Worm (Caenorhabditis elegans) whole organism, L3 larva: Measurements from ENCODE around the gene E02C12.12.
A peak's percentile ranks its signal among the peaks of the same experiment; 100 is the strongest.

ENCODE experiments used
- R02D3.7 ChIP-seq: fragments of 150-350 bp; optimal IDR thresholded peaks from 2 replicates; lab custom pipeline; 2014; ENCODE audit warnings: missing biosample characterization, missing genetic modification characterization
- ZK546.5 ChIP-seq: sonication (generic microtip); optimal IDR thresholded peaks from 2 replicates; lab custom pipeline; 2017; ENCODE audit warnings: missing biosample characterization, missing genetic modification characterization
- aly-2 ChIP-seq: fragments of 150-350 bp; optimal IDR thresholded peaks from 2 replicates; lab custom pipeline; 2014; ENCODE audit warnings: missing biosample characterization, missing genetic modification characterization
- ama-1 ChIP-seq: fragments of 150-350 bp; optimal IDR thresholded peaks from 2 replicates; lab custom pipeline; 2018
- ceh-16 ChIP-seq: sonication (generic microtip); optimal IDR thresholded peaks from 2 replicates; lab custom pipeline; 2017; ENCODE audit warnings: missing biosample characterization, missing genetic modification characterization
- ceh-28 ChIP-seq: fragments of 150-350 bp; optimal IDR thresholded peaks from 2 replicates; lab custom pipeline; 2014; ENCODE audit warnings: missing biosample characterization, missing genetic modification reagents, missing genetic modification characterization
- ceh-82 ChIP-seq: fragments of 150-350 bp; optimal IDR thresholded peaks from 2 replicates; lab custom pipeline; 2014; ENCODE audit warnings: missing biosample characterization, missing genetic modification characterization
- ceh-9 ChIP-seq: sonication (generic microtip); optimal IDR thresholded peaks from 2 replicates; lab custom pipeline; 2018; ENCODE audit warnings: missing biosample characterization, missing genetic modification characterization
- daf-12 ChIP-seq: fragments of 150-350 bp; optimal IDR thresholded peaks from 2 replicates; lab custom pipeline; 2014; ENCODE audit warnings: missing biosample characterization, missing genetic modification reagents, missing genetic modification characterization
- egl-27 ChIP-seq: sonication (generic microtip); optimal IDR thresholded peaks from 4 replicates; lab custom pipeline; 2017; ENCODE audit warnings: missing biosample characterization, missing genetic modification reagents, missing genetic modification characterization
- egl-5 ChIP-seq: fragments of 150-350 bp; optimal IDR thresholded peaks from 2 replicates; lab custom pipeline; 2017; ENCODE audit warnings: missing biosample characterization, missing genetic modification reagents, missing genetic modification characterization, inconsistent platforms
- elt-1 ChIP-seq: fragments of 150-350 bp; optimal IDR thresholded peaks from 2 replicates; lab custom pipeline; 2014; ENCODE audit warnings: missing biosample characterization, missing genetic modification characterization
- elt-2 ChIP-seq: sonication (generic microtip); optimal IDR thresholded peaks from 2 replicates; lab custom pipeline; 2016; ENCODE audit warnings: missing genetic modification reagents, mild to moderate bottlenecking, missing genetic modification characterization, missing compliant biosample characterization
- elt-3 ChIP-seq, 3 experiments: fragments of 150-350 bp in 1 of 3; sonication (generic microtip) in 2 of 3; optimal IDR thresholded peaks; 2 replicates in 2 of 3; 4 replicates in 1 of 3; lab custom pipeline; 2014 to 2017; ENCODE audit warnings: missing biosample characterization in 3 of 3, missing genetic modification characterization in 3 of 3
- fkh-10 ChIP-seq: sonication (generic microtip); optimal IDR thresholded peaks from 2 replicates; lab custom pipeline; 2017; ENCODE audit warnings: missing biosample characterization, missing genetic modification reagents, missing genetic modification characterization
- fkh-2 ChIP-seq: fragments of 150-350 bp; optimal IDR thresholded peaks from 2 replicates; lab custom pipeline; 2014; ENCODE audit warnings: missing biosample characterization, missing genetic modification reagents, missing genetic modification characterization
- fos-1 ChIP-seq: fragments of 150-350 bp; optimal IDR thresholded peaks from 2 replicates; lab custom pipeline; 2014; ENCODE audit warnings: missing biosample characterization, missing genetic modification characterization
- hmg-11 ChIP-seq: sonication (generic microtip); optimal IDR thresholded peaks from 2 replicates; lab custom pipeline; 2016; ENCODE audit warnings: missing genetic modification characterization, missing compliant biosample characterization
- jun-1 ChIP-seq: fragments of 150-350 bp; optimal IDR thresholded peaks from 2 replicates; lab custom pipeline; 2014; ENCODE audit warnings: missing biosample characterization, missing genetic modification reagents, missing genetic modification characterization
- lin-15B ChIP-seq: fragments of 150-350 bp; optimal IDR thresholded peaks from 2 replicates; lab custom pipeline; 2014; ENCODE audit warnings: missing biosample characterization, missing genetic modification characterization
- lin-39 ChIP-seq: fragments of 150-350 bp; optimal IDR thresholded peaks from 2 replicates; lab custom pipeline; 2018; ENCODE audit warnings: missing biosample characterization, missing genetic modification reagents, missing genetic modification characterization
- nfya-1 ChIP-seq: sonication (generic microtip); optimal IDR thresholded peaks from 2 replicates; lab custom pipeline; 2017; ENCODE audit warnings: missing genetic modification characterization, mild to moderate bottlenecking, missing compliant biosample characterization, antibody characterized with exemption, moderate library complexity; ENCODE audit not compliant: insufficient read depth
- nhr-11 ChIP-seq: fragments of 150-350 bp; optimal IDR thresholded peaks from 2 replicates; lab custom pipeline; 2014; ENCODE audit warnings: missing biosample characterization, missing genetic modification characterization
- nhr-12 ChIP-seq: fragments of 150-350 bp; optimal IDR thresholded peaks from 2 replicates; lab custom pipeline; 2014; ENCODE audit warnings: missing biosample characterization, missing genetic modification characterization
- nhr-23 ChIP-seq: fragments of 150-350 bp; optimal IDR thresholded peaks from 2 replicates; lab custom pipeline; 2014; ENCODE audit warnings: missing biosample characterization, missing genetic modification reagents, missing genetic modification characterization
- nhr-237 ChIP-seq: fragments of 150-350 bp; optimal IDR thresholded peaks from 2 replicates; lab custom pipeline; 2014; ENCODE audit warnings: missing biosample characterization, missing genetic modification characterization
- nhr-25 ChIP-seq: sonication (generic microtip); optimal IDR thresholded peaks from 2 replicates; lab custom pipeline; 2017; ENCODE audit warnings: missing biosample characterization, missing genetic modification characterization
- nhr-28 ChIP-seq: fragments of 150-350 bp; optimal IDR thresholded peaks from 2 replicates; lab custom pipeline; 2014; ENCODE audit warnings: missing biosample characterization, missing genetic modification characterization
- nhr-43 ChIP-seq: sonication (generic microtip); optimal IDR thresholded peaks from 2 replicates; lab custom pipeline; 2016; ENCODE audit warnings: mild to moderate bottlenecking, missing genetic modification characterization, missing compliant biosample characterization; ENCODE audit not compliant: poor library complexity, severe bottlenecking
- nhr-67 ChIP-seq: fragments of 150-350 bp; optimal IDR thresholded peaks from 2 replicates; lab custom pipeline; 2014; ENCODE audit warnings: missing biosample characterization, missing genetic modification characterization
- nhr-77 ChIP-seq: fragments of 150-350 bp; optimal IDR thresholded peaks from 2 replicates; lab custom pipeline; 2014; ENCODE audit warnings: missing biosample characterization, missing genetic modification characterization
- pha-4 ChIP-seq: fragments of 150-350 bp; optimal IDR thresholded peaks from 2 replicates; lab custom pipeline; 2014; ENCODE audit warnings: missing biosample characterization, missing genetic modification reagents, missing genetic modification characterization
- pqm-1 ChIP-seq: fragments of 150-350 bp; optimal IDR thresholded peaks from 2 replicates; lab custom pipeline; 2017; ENCODE audit warnings: missing biosample characterization, missing genetic modification characterization, inconsistent platforms
- sea-2 ChIP-seq: fragments of 150-350 bp; sonication (generic microtip); optimal IDR thresholded peaks from 4 replicates; lab custom pipeline; 2014; ENCODE audit warnings: missing biosample characterization, missing genetic modification reagents, missing genetic modification characterization
- skn-1 ChIP-seq: fragments of 150-350 bp; optimal IDR thresholded peaks from 2 replicates; lab custom pipeline; 2014; ENCODE audit warnings: missing biosample characterization, missing genetic modification characterization
- snpc-4 ChIP-seq: fragments of 150-350 bp; optimal IDR thresholded peaks from 2 replicates; lab custom pipeline; 2014; ENCODE audit warnings: missing biosample characterization, missing genetic modification characterization
- unc-62 ChIP-seq: fragments of 150-350 bp; sonication (generic microtip); optimal IDR thresholded peaks from 4 replicates; lab custom pipeline; 2014; ENCODE audit warnings: missing biosample characterization, missing genetic modification reagents, missing genetic modification characterization
- zag-1 ChIP-seq: fragments of 150-350 bp; optimal IDR thresholded peaks from 2 replicates; lab custom pipeline; 2014; ENCODE audit warnings: missing biosample characterization, missing genetic modification characterization
- ztf-11 ChIP-seq: fragments of 150-350 bp; optimal IDR thresholded peaks from 2 replicates; lab custom pipeline; 2014; ENCODE audit warnings: missing biosample characterization, missing genetic modification characterization
- ztf-4 ChIP-seq: fragments of 150-350 bp; optimal IDR thresholded peaks from 2 replicates; lab custom pipeline; 2014; ENCODE audit warnings: missing biosample characterization, missing genetic modification characterization

The E02C12.12 gene

ce11 chrV:9352947-9353346 lies 29.2 kb downstream of the E02C12.12 start, which contains the start of gene srx-46:
Gene srx-46, plus strand, starts transcription at chrV:9353247.
- TF ChIP-seq egl-27 (no peak), elt-1 (tag; lab: Kevin White, UChicago) (no peak), nhr-43 (tag; lab: Kevin White, UChicago) (no peak), ceh-16 (tag; lab: Kevin White, UChicago) (no peak), ceh-9 (tag; lab: Kevin White, UChicago) (no peak), nhr-23 (no peak), daf-12 (tag; lab: Kevin White, UChicago) (no peak), snpc-4 (no peak), nhr-25 (tag; lab: Kevin White, UChicago) (no peak), jun-1 (tag; lab: Kevin White, UChicago) (no peak), pha-4 (tag; lab: Kevin White, UChicago) (no peak)

ce11 chrV:9349687-9350086 lies 32.4 kb downstream of the E02C12.12 start, which contains the start of gene srx-47:
Gene srx-47, plus strand, starts transcription at chrV:9349987.
- TF ChIP-seq nhr-43 (tag; lab: Kevin White, UChicago) (no peak), ztf-4 (no peak), snpc-4 (no peak), nhr-77 (tag; lab: Kevin White, UChicago) (no peak), fkh-2 (tag; lab: Kevin White, UChicago) (no peak), elt-2 (tag; lab: Kevin White, UChicago) (no peak), nhr-11 (no peak), nhr-67 (no peak), nhr-237 (no peak), jun-1 (tag; lab: Kevin White, UChicago) (no peak), elt-1 (tag; lab: Kevin White, UChicago) (no peak), pha-4 (tag; lab: Kevin White, UChicago) (no peak), ceh-9 (tag; lab: Kevin White, UChicago) (no peak), daf-12 (tag; lab: Kevin White, UChicago) (no peak)

- TF ChIP-seq R02D3.7 (tag; lab: Kevin White, UChicago) (peak; percentile 96), jun-1 (tag; lab: Kevin White, UChicago) (no peak), egl-5 (tag; lab: Kevin White, UChicago) (peak; percentile 54), lin-39 (tag; lab: Kevin White, UChicago) (peak; percentile 12), ceh-28 (tag; lab: Kevin White, UChicago) (peak; percentile 94), nhr-25 (tag; lab: Kevin White, UChicago) (peak; percentile 62), skn-1 (tag; lab: Kevin White, UChicago) (peak; percentile 61), pha-4 (tag; lab: Kevin White, UChicago) (peak; percentile 85), ceh-82 (tag; lab: Kevin White, UChicago) (no peak), lin-15B (tag; lab: Kevin White, UChicago) (peak; percentile 64), nfya-1 (tag; lab: Kevin White, UChicago) (peak; percentile 82), nhr-12 (tag; lab: Kevin White, UChicago) (no peak)
Observed at ce11 chrV:9346804-9347203, 35.3 kb downstream of the E02C12.12 start, which contains the start of the genes K07B1.7 and try-5. Gene K07B1.7, minus strand, starts transcription at chrV:9346962. Gene try-5, plus strand, starts transcription at chrV:9347044.

DNA sequence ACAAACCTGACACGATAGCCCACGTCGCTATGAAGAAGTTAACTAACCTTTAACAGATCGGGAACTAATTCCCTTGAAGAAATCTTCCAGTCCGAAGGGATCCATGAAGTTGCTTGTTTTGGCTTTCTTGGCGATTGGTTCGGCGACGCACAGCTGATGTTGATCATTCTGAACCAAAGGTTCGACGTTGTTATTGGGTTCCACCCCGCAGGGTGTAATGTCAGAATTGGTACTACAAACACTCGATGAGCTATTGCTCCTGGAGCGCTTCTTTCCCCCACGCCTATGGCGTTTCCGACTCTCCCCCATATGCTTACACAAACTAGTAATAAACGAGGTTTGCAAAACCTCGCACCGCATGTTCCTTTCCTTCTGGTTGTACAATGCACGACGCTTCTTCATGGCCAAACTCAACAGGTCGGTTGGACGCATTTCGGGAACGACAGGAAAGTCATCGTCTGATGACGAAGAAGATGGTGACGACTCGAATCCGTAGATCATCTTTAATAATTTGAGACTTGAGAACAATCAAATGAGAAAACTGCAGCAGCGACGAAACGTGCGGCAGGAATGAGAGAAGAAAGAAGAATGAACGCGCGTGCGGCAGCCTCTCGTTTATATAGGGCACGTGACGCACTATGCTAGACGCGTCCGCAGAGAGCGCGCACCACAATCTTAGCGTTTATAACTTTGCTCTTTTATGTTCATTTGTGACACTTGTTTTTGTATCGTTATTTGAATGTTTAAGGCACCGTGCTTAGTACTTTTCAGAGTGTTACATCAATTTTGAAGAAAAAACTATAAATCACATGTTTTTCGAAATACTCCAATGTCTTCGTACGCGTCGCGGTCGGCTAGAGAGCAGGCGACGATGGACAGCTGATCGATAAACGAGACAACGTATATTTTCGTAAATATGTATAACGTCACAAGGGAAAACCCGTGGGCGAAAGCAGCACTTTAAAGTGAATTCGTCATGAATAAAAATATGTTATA lies 38.2 kb downstream of the E02C12.12 start, which contains the start of gene tos-1:
TSS of gene tos-1 (minus strand) at position 575 of the 996 bp plus-strand sequence.
- TF ChIP-seq nhr-23 (peak; percentile 97), egl-5 (tag; lab: Kevin White, UChicago) (peak; percentile 96), ama-1 (peak; percentile 100), snpc-4 (peak; percentile 53), unc-62 (GFP tag; lab: Kevin White, UChicago) (peak; percentile 73), R02D3.7 (tag; lab: Kevin White, UChicago) (peak; percentile 93), sea-2 (GFP tag; lab: Kevin White, UChicago) (peak; percentile 90), fkh-10 (GFP tag; lab: Kevin White, UChicago) (peak; percentile 96), pha-4 (tag; lab: Kevin White, UChicago) (peak; percentile 98), skn-1 (tag; lab: Kevin White, UChicago) (peak; percentile 93), nhr-11 (peak; percentile 97), lin-39 (tag; lab: Kevin White, UChicago) (peak; percentile 90), daf-12 (tag; lab: Kevin White, UChicago) (peak; percentile 60), elt-3 (tag; optimal IDR thresholded peaks at IDR 0.05; lab: Kevin White, UChicago) (peak; percentile 22 to 95 (median 91)), nhr-237 (no peak), aly-2 (tag; lab: Kevin White, UChicago) (no peak), ceh-16 (tag; lab: Kevin White, UChicago) (no peak), pqm-1 (tag; lab: Kevin White, UChicago) (peak; percentile 76), nhr-28 (tag; lab: Kevin White, UChicago) (peak; percentile 73), nhr-67 (no peak), ztf-4 (peak; percentile 86), ZK546.5 (tag; lab: Kevin White, UChicago) (peak; percentile 47), ztf-11 (tag; lab: Kevin White, UChicago) (peak; percentile 7), elt-2 (tag; lab: Kevin White, UChicago) (peak; percentile 93), hmg-11 (peak; percentile 75), lin-15B (tag; lab: Kevin White, UChicago) (peak; percentile 86), nhr-12 (tag; lab: Kevin White, UChicago) (no peak), fos-1 (peak; percentile 92), ceh-28 (tag; lab: Kevin White, UChicago) (peak; percentile 95), zag-1 (tag; lab: Kevin White, UChicago) (peak; percentile 64)
